Fruit fly (Drosophila melanogaster): ENCODE measurements around the gene Vps13B.

Gene Vps13B

DNA sequence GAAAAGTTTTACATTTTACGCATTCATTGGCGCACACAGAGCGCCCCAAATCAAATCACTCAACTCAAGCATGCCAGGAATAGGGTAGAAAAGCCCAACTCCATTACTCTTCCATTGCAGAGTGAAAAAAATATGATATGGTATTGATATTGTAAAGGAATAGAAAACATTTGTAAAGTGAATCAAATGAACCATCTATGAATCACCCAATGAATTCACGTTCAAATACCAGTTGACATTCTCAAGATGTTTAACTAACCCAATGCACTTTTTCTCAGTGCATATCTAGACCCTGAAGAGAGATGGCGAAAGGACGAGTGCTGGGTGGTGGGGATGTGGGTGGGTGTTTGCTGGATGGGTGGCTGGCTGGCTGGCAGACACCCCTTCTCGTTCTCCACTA, 42.8 kb downstream of the Vps13B start (continued):
- TF ChIP-seq her (GFP tag; optimal IDR thresholded peaks at IDR 0.05) (no peak), CG3065 (GFP tag; optimal IDR thresholded peaks at IDR 0.05) (no peak), CG15269 (tag; optimal IDR thresholded peaks at IDR 0.05) (peak; percentile 36), D19B (GFP tag; optimal IDR thresholded peaks at IDR 0.05) (no peak), gro (GFP tag; optimal IDR thresholded peaks at IDR 0.05) (no peak), bowl (GFP tag; IDR thresholded peaks at IDR 0.05) (no peak), Dfd (GFP tag; optimal IDR thresholded peaks at IDR 0.05) (no peak), tgo (GFP tag; IDR thresholded peaks at IDR 0.05) (peak; percentile 45; the same call in 1 of the 3 replicates), CG10959 (GFP tag; IDR thresholded peaks at IDR 0.05) (no peak), CG9727 (GFP tag; optimal IDR thresholded peaks at IDR 0.05) (no peak), CG6272 (GFP tag; IDR thresholded peaks at IDR 0.05) (peak; percentile 20; the same call in 1 of the 2 replicates), sob (GFP tag; IDR thresholded peaks at IDR 0.05) (no peak), zen2 (GFP tag; IDR thresholded peaks at IDR 0.05; ENCODE audit: partially characterized antibody) (no peak), CG10654 (GFP tag; optimal IDR thresholded peaks at IDR 0.05) (no peak), CG6254 (GFP tag; optimal IDR thresholded peaks at IDR 0.05) (no peak), dati (GFP tag; IDR thresholded peaks at IDR 0.05) (no peak), CG13894 (tag; optimal IDR thresholded peaks at IDR 0.05) (no peak), twi (tag; optimal IDR thresholded peaks at IDR 0.05) (no peak), Gug (GFP tag; IDR thresholded peaks at IDR 0.05) (peak; percentile 4; the same call in 1 of the 4 replicates), HmgD (GFP tag; optimal IDR thresholded peaks at IDR 0.05) (no peak), tna (GFP tag; IDR thresholded peaks at IDR 0.05; ENCODE audit: partially characterized antibody) (no peak), NfI (GFP tag; optimal IDR thresholded peaks at IDR 0.05) (peak; percentile 18), CG2116 (GFP tag; optimal IDR thresholded peaks at IDR 0.05) (no peak), cato (GFP tag; optimal IDR thresholded peaks at IDR 0.05; ENCODE audit: borderline replicate concordance) (no peak), HmgZ (tag; optimal IDR thresholded peaks at IDR 0.05) (no peak), CG12299 (tag; optimal IDR thresholded peaks at IDR 0.05) (no peak), bsh (GFP tag; optimal IDR thresholded peaks at IDR 0.05) (no peak), kay (GFP tag; optimal IDR thresholded peaks at IDR 0.05) (no peak), sna (GFP tag; IDR thresholded peaks at IDR 0.05; ENCODE audit: partially characterized antibody) (no peak), sc (optimal IDR thresholded peaks at IDR 0.05) (no peak), sc (GFP tag; optimal IDR thresholded peaks at IDR 0.05) (no peak), trem (tag; optimal IDR thresholded peaks at IDR 0.05) (no peak), CG17612 (GFP tag; IDR thresholded peaks at IDR 0.05) (no peak), sens-2 (GFP tag; IDR thresholded peaks at IDR 0.05) (no peak), ERR (GFP tag; optimal IDR thresholded peaks at IDR 0.05) (no peak), Aef1 (GFP tag; IDR thresholded peaks at IDR 0.05) (no peak), CG1603 (tag; optimal IDR thresholded peaks at IDR 0.05) (peak; percentile 41), CG7372 (GFP tag; IDR thresholded peaks at IDR 0.05) (no peak), pita (GFP tag; optimal IDR thresholded peaks at IDR 0.05) (no peak), CG2875 (GFP tag; optimal IDR thresholded peaks at IDR 0.05) (no peak), dimm (GFP tag; IDR thresholded peaks at IDR 0.05) (no peak), HLHmδ (GFP tag; optimal IDR thresholded peaks at IDR 0.05) (no peak), CG32767 (GFP tag; IDR thresholded peaks at IDR 0.05) (no peak), nom (GFP tag; optimal IDR thresholded peaks at IDR 0.05) (no peak), inv (GFP tag; IDR thresholded peaks at IDR 0.05; ENCODE audit: partially characterized antibody) (no peak), Dek (tag; optimal IDR thresholded peaks at IDR 0.05) (no peak), CG8089 (GFP tag; optimal IDR thresholded peaks at IDR 0.05) (no peak), Poxn (GFP tag; IDR thresholded peaks at IDR 0.05) (no peak), CG42726 (GFP tag; IDR thresholded peaks at IDR 0.05; ENCODE audit: partially characterized antibody) (no peak), Med (GFP tag) (peak; percentile 85), ems (GFP tag; optimal IDR thresholded peaks at IDR 0.05) (no peak), CG2889 (GFP tag; IDR thresholded peaks at IDR 0.05) (no peak)

All from whole organism, embryonic.